Worm (Caenorhabditis elegans) whole organism, mixed stage, embryonic: ENCODE measurements around the gene rbm-22.

Experiments used
- M03D4.4 ChIP-seq: sonication (generic microtip); optimal IDR thresholded peaks from 2 replicates; lab custom pipeline; 2017; ENCODE audit warnings: mild to moderate bottlenecking, missing genetic modification characterization, missing compliant biosample characterization
- bed-3 ChIP-seq: fragments of 200-800 bp; sonication (Bioruptor generic); optimal IDR thresholded peaks from 3 replicates; lab custom pipeline; 2018; ENCODE audit warnings: mild to moderate bottlenecking, missing genetic modification characterization, moderate library complexity, missing compliant biosample characterization
- ceh-43 ChIP-seq: fragments of 200-800 bp; sonication (Bioruptor generic); optimal IDR thresholded peaks from 2 replicates; lab custom pipeline; 2018; ENCODE audit warnings: mild to moderate bottlenecking, missing genetic modification characterization, moderate library complexity, missing compliant biosample characterization
- ceh-83 ChIP-seq: fragments of 200-800 bp; sonication (Bioruptor generic); optimal IDR thresholded peaks from 2 replicates; lab custom pipeline; 2018; ENCODE audit warnings: mild to moderate bottlenecking, missing genetic modification characterization, missing compliant biosample characterization
- drap-1 ChIP-seq: fragments of 200-800 bp; sonication (Bioruptor generic); optimal IDR thresholded peaks from 3 replicates; lab custom pipeline; 2018; ENCODE audit warnings: mild to moderate bottlenecking, missing genetic modification characterization, missing compliant biosample characterization
- elt-3 ChIP-seq: fragments of 150-350 bp; optimal IDR thresholded peaks from 2 replicates; lab custom pipeline; 2014; ENCODE audit warnings: missing biosample characterization, missing genetic modification characterization
- mab-5 ChIP-seq: fragments of 150-350 bp; optimal IDR thresholded peaks from 2 replicates; lab custom pipeline; 2014; ENCODE audit warnings: missing biosample characterization, missing genetic modification characterization
- mls-2 ChIP-seq: sonication (generic microtip); optimal IDR thresholded peaks from 2 replicates; lab custom pipeline; 2016; ENCODE audit warnings: mild to moderate bottlenecking, missing genetic modification characterization, moderate library complexity, missing compliant biosample characterization
- nhr-12 ChIP-seq: fragments of 150-350 bp; optimal IDR thresholded peaks from 2 replicates; lab custom pipeline; 2014; ENCODE audit warnings: missing biosample characterization, missing genetic modification characterization
- nhr-28 ChIP-seq: fragments of 150-350 bp; optimal IDR thresholded peaks from 2 replicates; lab custom pipeline; 2014; ENCODE audit warnings: missing biosample characterization, missing genetic modification characterization
- sem-2 ChIP-seq: fragments of 200-800 bp; sonication (Bioruptor generic); optimal IDR thresholded peaks from 2 replicates; lab custom pipeline; 2018; ENCODE audit warnings: mild to moderate bottlenecking, missing genetic modification characterization, missing compliant biosample characterization
- unc-120 ChIP-seq: sonication (generic microtip); optimal IDR thresholded peaks from 2 replicates; lab custom pipeline; 2017; ENCODE audit warnings: missing genetic modification characterization, missing compliant biosample characterization; ENCODE audit not compliant: poor library complexity, severe bottlenecking
- zip-8 ChIP-seq: fragments of 150-350 bp; optimal IDR thresholded peaks from 2 replicates; lab custom pipeline; 2014; ENCODE audit warnings: missing biosample characterization, missing genetic modification characterization
- ztf-11 ChIP-seq: fragments of 150-350 bp; optimal IDR thresholded peaks from 2 replicates; lab custom pipeline; 2014; ENCODE audit warnings: missing biosample characterization, missing genetic modification characterization

DNA sequence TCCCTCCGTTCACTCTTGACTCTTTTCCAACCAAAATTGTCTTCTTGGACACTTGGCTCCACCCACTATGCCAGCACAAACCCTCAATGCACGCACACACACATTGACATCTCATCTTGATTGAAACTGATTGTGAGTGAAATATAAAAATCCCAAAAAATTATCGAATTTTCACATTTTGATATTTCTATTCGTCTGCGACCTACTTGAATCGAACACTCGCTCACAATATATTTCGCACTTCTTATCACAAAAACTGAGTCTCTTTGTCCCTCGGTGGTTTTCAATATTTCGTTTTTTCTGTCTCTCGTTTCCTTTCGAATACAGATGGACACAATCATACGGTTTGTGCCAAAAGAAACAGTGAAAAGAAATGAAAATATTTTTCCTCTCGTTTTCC lies 41.1 kb upstream of the rbm-22 start:
- TF ChIP-seq mls-2 (tag; lab: Kevin White, UChicago), result no peak
- no peak for TF ChIP-seq nhr-28 (tag; lab: Kevin White, UChicago)
- no peak for TF ChIP-seq ceh-83
- TF ChIP-seq elt-3, result no peak
- TF ChIP-seq ceh-43, result no peak
- TF ChIP-seq M03D4.4 (tag; lab: Kevin White, UChicago), result no peak
- TF ChIP-seq mab-5 (tag; lab: Kevin White, UChicago), result no peak
- no peak for TF ChIP-seq ztf-11 (tag; lab: Kevin White, UChicago)
- TF ChIP-seq unc-120 (tag; lab: Kevin White, UChicago), result no peak
- TF ChIP-seq zip-8 (tag; lab: Kevin White, UChicago), result no peak
- TF ChIP-seq bed-3 (GFP tag; lab: Kevin White, UChicago), result no peak
- TF ChIP-seq sem-2 (GFP tag; lab: Kevin White, UChicago), result no peak
- no peak for TF ChIP-seq drap-1 (GFP tag; lab: Kevin White, UChicago)
- no peak for TF ChIP-seq nhr-12 (tag; lab: Kevin White, UChicago)
